Worm (Caenorhabditis elegans) whole organism, late embryonic: ENCODE results near the gene algn-13.

ENCODE experiments used
- K02D7.2 ChIP-seq: sonication (generic microtip); optimal IDR thresholded peaks from 2 replicates; lab custom pipeline; 2017; ENCODE audit warnings: mild to moderate bottlenecking, missing genetic modification characterization, missing compliant biosample characterization
- K09A11.1 ChIP-seq: sonication (generic microtip); optimal IDR thresholded peaks from 2 replicates; lab custom pipeline; 2017; ENCODE audit warnings: antibody characterized with exemption, mild to moderate bottlenecking, missing genetic modification characterization, missing compliant biosample characterization; ENCODE audit not compliant: insufficient read depth
- ahr-1 ChIP-seq: sonication (generic microtip); optimal IDR thresholded peaks from 2 replicates; lab custom pipeline; 2016; ENCODE audit warnings: missing genetic modification characterization, missing compliant biosample characterization
- ceh-14 ChIP-seq: sonication (generic microtip); optimal IDR thresholded peaks from 2 replicates; lab custom pipeline; 2016; ENCODE audit warnings: missing genotype, missing genetic modification characterization, missing compliant biosample characterization
- ceh-18 ChIP-seq: sonication (generic microtip); optimal IDR thresholded peaks from 2 replicates; lab custom pipeline; 2016; ENCODE audit warnings: missing genetic modification characterization, missing compliant biosample characterization
- ceh-19 ChIP-seq: fragments of 200-800 bp; sonication (Bioruptor generic); optimal IDR thresholded peaks from 2 replicates; lab custom pipeline; 2018; ENCODE audit warnings: mild to moderate bottlenecking, missing genetic modification characterization, missing compliant biosample characterization
- ceh-24 ChIP-seq: sonication (generic microtip); optimal IDR thresholded peaks from 2 replicates; lab custom pipeline; 2016; ENCODE audit warnings: mild to moderate bottlenecking, missing genetic modification characterization, missing compliant biosample characterization
- ceh-30 ChIP-seq: fragments of 150-350 bp; optimal IDR thresholded peaks from 2 replicates; lab custom pipeline; 2014; ENCODE audit warnings: missing biosample characterization, missing genetic modification characterization
- ceh-31 ChIP-seq: sonication (generic microtip); optimal IDR thresholded peaks from 2 replicates; lab custom pipeline; 2016; ENCODE audit warnings: missing genetic modification characterization, missing compliant biosample characterization
- ceh-48 ChIP-seq: sonication (generic microtip); optimal IDR thresholded peaks from 2 replicates; lab custom pipeline; 2016; ENCODE audit warnings: missing genetic modification characterization, inconsistent platforms, missing compliant biosample characterization
- ceh-9 ChIP-seq: sonication (generic microtip); optimal IDR thresholded peaks from 2 replicates; lab custom pipeline; 2016; ENCODE audit warnings: mild to moderate bottlenecking, missing genetic modification characterization, inconsistent platforms, missing compliant biosample characterization
- dmd-4 ChIP-seq: sonication (generic microtip); optimal IDR thresholded peaks from 2 replicates; lab custom pipeline; 2016; ENCODE audit warnings: borderline replicate concordance, missing genetic modification characterization, missing compliant biosample characterization
- dve-1 ChIP-seq: sonication (generic microtip); optimal IDR thresholded peaks from 2 replicates; lab custom pipeline; 2017; ENCODE audit warnings: antibody characterized with exemption, mild to moderate bottlenecking, missing genetic modification characterization, missing compliant biosample characterization
- elt-2 ChIP-seq: sonication (generic microtip); optimal IDR thresholded peaks from 2 replicates; lab custom pipeline; 2016; ENCODE audit warnings: missing genetic modification reagents, missing genetic modification characterization, missing compliant biosample characterization
- elt-4 ChIP-seq: sonication (generic microtip); optimal IDR thresholded peaks from 2 replicates; lab custom pipeline; 2016; ENCODE audit warnings: missing genetic modification characterization, missing compliant biosample characterization
- ets-4 ChIP-seq: sonication (generic microtip); optimal IDR thresholded peaks from 2 replicates; lab custom pipeline; 2016; ENCODE audit warnings: missing genetic modification characterization, missing compliant biosample characterization
- fkh-10 ChIP-seq: fragments of 150-350 bp; optimal IDR thresholded peaks from 2 replicates; lab custom pipeline; 2014; ENCODE audit warnings: missing biosample characterization, missing genetic modification reagents, missing genetic modification characterization
- fkh-6 ChIP-seq: sonication (generic microtip); optimal IDR thresholded peaks from 2 replicates; lab custom pipeline; 2016; ENCODE audit warnings: missing genetic modification characterization, missing compliant biosample characterization
- gmeb-2 ChIP-seq: sonication (generic microtip); optimal IDR thresholded peaks from 2 replicates; lab custom pipeline; 2016; ENCODE audit warnings: missing genetic modification characterization, inconsistent platforms, missing compliant biosample characterization
- hlh-13 ChIP-seq: fragments of 200-800 bp; sonication (Bioruptor generic); optimal IDR thresholded peaks from 2 replicates; lab custom pipeline; 2018; ENCODE audit warnings: mild to moderate bottlenecking, missing genetic modification characterization, missing compliant biosample characterization
- hlh-30 ChIP-seq: sonication (generic microtip); optimal IDR thresholded peaks from 2 replicates; lab custom pipeline; 2017; ENCODE audit warnings: antibody characterized with exemption, missing genetic modification characterization, missing compliant biosample characterization; ENCODE audit not compliant: insufficient read depth
- hlh-6 ChIP-seq: sonication (generic microtip); optimal IDR thresholded peaks from 2 replicates; lab custom pipeline; 2016; ENCODE audit warnings: missing genotype, missing genetic modification characterization, missing compliant biosample characterization
- hlh-8 ChIP-seq: sonication (generic microtip); optimal IDR thresholded peaks from 2 replicates; lab custom pipeline; 2016; ENCODE audit warnings: missing genotype, missing genetic modification characterization, missing compliant biosample characterization
- madf-2 ChIP-seq: sonication (generic microtip); optimal IDR thresholded peaks from 2 replicates; lab custom pipeline; 2017; ENCODE audit warnings: missing genetic modification characterization, missing compliant biosample characterization
- nfya-1 ChIP-seq: sonication (generic microtip); optimal IDR thresholded peaks from 2 replicates; lab custom pipeline; 2017; ENCODE audit warnings: missing genetic modification characterization, mild to moderate bottlenecking, missing compliant biosample characterization, antibody characterized with exemption, moderate library complexity
- nhr-11 ChIP-seq: fragments of 150-350 bp; optimal IDR thresholded peaks from 2 replicates; lab custom pipeline; 2014; ENCODE audit warnings: missing biosample characterization, missing genetic modification characterization
- npax-4 ChIP-seq: sonication (generic microtip); optimal IDR thresholded peaks from 2 replicates; lab custom pipeline; 2016; ENCODE audit warnings: missing genetic modification characterization, missing compliant biosample characterization
- odd-2 ChIP-seq: sonication (generic microtip); optimal IDR thresholded peaks from 2 replicates; lab custom pipeline; 2017; ENCODE audit warnings: antibody characterized with exemption, mild to moderate bottlenecking, missing genetic modification characterization, missing compliant biosample characterization
- pat-9 ChIP-seq: fragments of 200-800 bp; sonication (Bioruptor generic); optimal IDR thresholded peaks from 2 replicates; lab custom pipeline; 2018; ENCODE audit warnings: mild to moderate bottlenecking, missing genetic modification characterization, moderate library complexity, missing compliant biosample characterization
- pax-1 ChIP-seq: fragments of 150-350 bp; optimal IDR thresholded peaks from 2 replicates; lab custom pipeline; 2014; ENCODE audit warnings: missing biosample characterization, missing genetic modification characterization
- pha-4 ChIP-seq: fragments of 150-350 bp; optimal IDR thresholded peaks from 2 replicates; lab custom pipeline; 2018; ENCODE audit warnings: missing biosample characterization, missing genetic modification reagents, missing genetic modification characterization
- ref-2 ChIP-seq: sonication (generic microtip); optimal IDR thresholded peaks from 2 replicates; lab custom pipeline; 2016; ENCODE audit warnings: missing genetic modification characterization, missing compliant biosample characterization
- rnt-1 ChIP-seq: sonication (generic microtip); optimal IDR thresholded peaks from 2 replicates; lab custom pipeline; 2016; ENCODE audit warnings: missing genetic modification characterization, missing compliant biosample characterization
- sox-2 ChIP-seq: fragments of 200-800 bp; sonication (Bioruptor generic); IDR thresholded peaks from 2 replicates; pipeline ENCODE4 v1.3.6; 2022; ENCODE audit warnings: missing genetic modification reagents, missing genetic modification characterization, missing compliant biosample characterization
- syd-9 ChIP-seq: sonication (generic microtip); optimal IDR thresholded peaks from 2 replicates; lab custom pipeline; 2016; ENCODE audit warnings: mild to moderate bottlenecking, missing genetic modification characterization, moderate library complexity, missing compliant biosample characterization
- ttx-3 ChIP-seq: sonication (generic microtip); optimal IDR thresholded peaks from 2 replicates; lab custom pipeline; 2016; ENCODE audit warnings: missing genetic modification reagents, missing genetic modification characterization, missing compliant biosample characterization
- unc-42 ChIP-seq: sonication (generic microtip); optimal IDR thresholded peaks from 2 replicates; lab custom pipeline; 2016; ENCODE audit warnings: missing genotype, missing genetic modification characterization, missing compliant biosample characterization
- unc-86 ChIP-seq: sonication (generic microtip); optimal IDR thresholded peaks from 2 replicates; lab custom pipeline; 2016; ENCODE audit warnings: missing genetic modification characterization, missing compliant biosample characterization

The algn-13 gene

ce11 chrV:13936850-13937249, 24.9 kb downstream of the algn-13 start, which contains the start of gene srw-145:
Gene srw-145 (plus strand): TSS chrV:13937150.
- no peak for TF ChIP-seq ceh-30 (tag; lab: Kevin White, UChicago)
- TF ChIP-seq elt-4 (tag; lab: Kevin White, UChicago): no peak
- no peak for TF ChIP-seq hlh-6 (tag; lab: Kevin White, UChicago)
- no peak for TF ChIP-seq dmd-4 (tag; lab: Kevin White, UChicago)
- no peak for TF ChIP-seq ets-4 (tag; lab: Kevin White, UChicago)
- no peak for TF ChIP-seq elt-2 (tag; lab: Kevin White, UChicago)
- TF ChIP-seq npax-4 (tag; lab: Kevin White, UChicago): no peak
- TF ChIP-seq ceh-48: no peak
- TF ChIP-seq madf-2 (tag; lab: Kevin White, UChicago): no peak
- no peak for TF ChIP-seq pat-9 (tag; lab: Kevin White, UChicago)
- TF ChIP-seq rnt-1 (tag; lab: Kevin White, UChicago): no peak
- no peak for TF ChIP-seq ceh-18
- TF ChIP-seq ceh-9 (tag; lab: Kevin White, UChicago): no peak
- TF ChIP-seq hlh-8 (tag; lab: Kevin White, UChicago): no peak
- no peak for TF ChIP-seq ceh-19
- TF ChIP-seq ahr-1 (tag; lab: Kevin White, UChicago): no peak
- TF ChIP-seq, all 69 proteins: peak for 0

- TF ChIP-seq K09A11.1: no peak
Observed at ce11 chrV:13936052-13936451, 25.7 kb downstream of the algn-13 start.

- TF ChIP-seq madf-2 (tag; lab: Kevin White, UChicago) (no peak), odd-2 (no peak), nfya-1 (tag; lab: Kevin White, UChicago) (no peak), fkh-10 (GFP tag; lab: Kevin White, UChicago) (no peak), sox-2 (GFP tag; lab: Robert Waterston, UW) (no peak), unc-86 (tag; lab: Kevin White, UChicago) (no peak), ceh-14 (no peak), hlh-13 (GFP tag; lab: Kevin White, UChicago) (no peak), ceh-31 (no peak), ref-2 (tag; lab: Kevin White, UChicago) (no peak), pax-1 (tag; lab: Kevin White, UChicago) (no peak), hlh-30 (tag; lab: Kevin White, UChicago) (no peak), ttx-3 (no peak), hlh-8 (tag; lab: Kevin White, UChicago) (no peak), nhr-11 (tag; lab: Kevin White, UChicago) (no peak), syd-9 (tag; lab: Kevin White, UChicago) (no peak), fkh-6 (tag; lab: Kevin White, UChicago) (no peak), pha-4 (no peak), K02D7.2 (no peak)
- TF ChIP-seq, all 69 proteins: peak for 0
Observed at ce11 chrV:13935423-13935822, 26.4 kb downstream of the algn-13 start.

- TF ChIP-seq ceh-31 (no peak), ceh-24 (tag; lab: Kevin White, UChicago) (no peak), dve-1 (tag; lab: Kevin White, UChicago) (no peak), nhr-11 (tag; lab: Kevin White, UChicago) (no peak), elt-2 (tag; lab: Kevin White, UChicago) (no peak), unc-42 (tag; lab: Kevin White, UChicago) (no peak), gmeb-2 (no peak)
Observed at ce11 chrV:13934545-13934944, 27.2 kb downstream of the algn-13 start, which contains the start of gene R10D12.1. Gene R10D12.1 (minus strand): TSS chrV:13934645.
